Worm (Caenorhabditis elegans): ENCODE measurements around the gene nhr-282.

DNA sequence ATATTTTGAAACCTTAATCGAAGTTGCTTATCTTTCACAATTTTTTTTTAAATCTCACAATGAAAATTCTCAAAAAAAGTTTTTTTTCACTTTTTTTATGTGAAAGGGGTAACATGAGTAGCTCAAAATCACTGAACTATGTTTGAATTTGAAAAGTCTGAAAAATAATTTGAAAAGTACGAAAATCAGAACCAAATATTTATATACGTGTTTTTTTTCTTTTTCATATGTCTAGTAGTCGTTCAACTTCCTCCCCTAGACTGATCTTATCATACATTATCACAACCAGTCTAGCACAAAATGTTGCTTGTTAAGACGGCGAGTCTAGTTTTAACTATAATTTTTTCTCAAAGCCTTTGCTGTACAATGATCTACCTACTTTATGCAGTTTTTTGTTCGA lies 9.3 kb downstream of the nhr-282 start, which contains the start of gene srbc-49:
- no peak for TF ChIP-seq ama-1 (optimal IDR thresholded peaks at IDR 0.05)
- no peak for TF ChIP-seq sea-1 (GFP tag; conservative IDR thresholded peaks at IDR 0.05)
- TF ChIP-seq scrt-1 (GFP tag; IDR thresholded peaks at IDR 0.05), result no peak
- TF ChIP-seq aly-1 (tag; optimal IDR thresholded peaks at IDR 0.05), result no peak
